Fruit fly (Drosophila melanogaster) whole organism, adult: ENCODE measurements around the gene Adss.

ENCODE experiments used
- CG12768 ChIP-seq: fragments of 200-800 bp; sonication (Bioruptor generic); optimal IDR thresholded peaks from 2 replicates; lab custom pipeline; 2017; ENCODE audit warnings: missing biosample characterization, missing genetic modification characterization, mild to moderate bottlenecking, moderate library complexity, missing genetic modification reagents
- tj ChIP-seq: fragments of 200-800 bp; sonication (Bioruptor generic); optimal IDR thresholded peaks from 3 replicates; lab custom pipeline; 2017; ENCODE audit warnings: missing biosample characterization, mild to moderate bottlenecking, missing genetic modification characterization, moderate library complexity

- no peak for TF ChIP-seq tj (GFP tag; lab: Kevin White, UChicago)
- no peak for TF ChIP-seq CG12768
These were observed 40.4 kb upstream of the Adss start, which contains the start of gene TotA for dm6 chr3R:20870736-20871135.
